Fruit fly (Drosophila melanogaster) whole organism, embryonic: ENCODE measurements around the gene CG34138.

Source experiments
- Atf-2 ChIP-seq: fragments of 200-800 bp; sonication (Bioruptor generic); optimal IDR thresholded peaks from 2 replicates; lab custom pipeline; 2016; ENCODE audit warnings: missing biosample characterization, missing genetic modification characterization
- CG11696 ChIP-seq: fragments of 200-800 bp; sonication (Bioruptor generic); IDR thresholded peaks from 2 replicates; pipeline ENCODE4 v1.3.6; 2022; ENCODE audit warnings: missing biosample characterization, missing genetic modification characterization
- CG12769 ChIP-seq: fragments of 200-800 bp; sonication (Bioruptor generic); optimal IDR thresholded peaks from 2 replicates; lab custom pipeline; 2019; ENCODE audit warnings: missing biosample characterization, mild to moderate bottlenecking, missing genetic modification characterization, moderate library complexity
- CG14014 ChIP-seq: fragments of 200-800 bp; sonication (Bioruptor generic); IDR thresholded peaks from 2 replicates; pipeline ENCODE4 v1.3.6; 2022; ENCODE audit warnings: missing biosample characterization, missing genetic modification characterization
- CG14667 ChIP-seq: fragments of 200-800 bp; sonication (Bioruptor generic); IDR thresholded peaks from 2 replicates; pipeline ENCODE4 v1.3.6; 2022; ENCODE audit warnings: missing biosample characterization, missing genetic modification characterization
- CG17328 ChIP-seq: fragments of 200-800 bp; sonication (Bioruptor generic); IDR thresholded peaks from 2 replicates; pipeline ENCODE4 v1.3.6; 2022; ENCODE audit warnings: missing biosample characterization, missing genetic modification characterization
- CG17361 ChIP-seq: fragments of 200-800 bp; sonication (Bioruptor generic); IDR thresholded peaks from 3 replicates; pipeline ENCODE4 v1.3.6; 2022; ENCODE audit warnings: missing biosample characterization, missing genetic modification characterization
- CG18011 ChIP-seq: fragments of 200-800 bp; sonication (Bioruptor generic); optimal IDR thresholded peaks from 2 replicates; lab custom pipeline; 2017; ENCODE audit warnings: missing biosample characterization, missing genetic modification characterization, mild to moderate bottlenecking, moderate library complexity, missing genotype
- CG2129 ChIP-seq: fragments of 200-800 bp; sonication (Bioruptor generic); IDR thresholded peaks from 2 replicates; pipeline ENCODE4 v1.3.6; 2022; ENCODE audit warnings: missing biosample characterization, missing genetic modification characterization; ENCODE audit not compliant: partially characterized antibody
- CG30431 ChIP-seq: fragments of 200-800 bp; sonication (Bioruptor generic); optimal IDR thresholded peaks from 2 replicates; lab custom pipeline; 2017; ENCODE audit warnings: missing biosample characterization, missing genetic modification characterization
- CG31388 ChIP-seq: fragments of 200-800 bp; sonication (Bioruptor generic); optimal IDR thresholded peaks from 2 replicates; lab custom pipeline; 2016; ENCODE audit warnings: missing biosample characterization, missing genetic modification characterization
- CG34224 ChIP-seq: fragments of 200-800 bp; sonication (Bioruptor generic); IDR thresholded peaks from 3 replicates; pipeline ENCODE4 v1.3.6; 2022; ENCODE audit warnings: missing biosample characterization, missing genetic modification characterization; ENCODE audit not compliant: partially characterized antibody
- CG34422 ChIP-seq: fragments of 200-800 bp; sonication (Bioruptor generic); IDR thresholded peaks from 3 replicates; pipeline ENCODE4 v1.3.6; 2022; ENCODE audit warnings: missing biosample characterization, missing genetic modification characterization
- CG3995 ChIP-seq: fragments of 200-800 bp; sonication (Bioruptor generic); optimal IDR thresholded peaks from 3 replicates; lab custom pipeline; 2016; ENCODE audit warnings: missing biosample characterization, missing genetic modification characterization
- CG6813 ChIP-seq: fragments of 200-800 bp; sonication (Bioruptor generic); optimal IDR thresholded peaks from 2 replicates; lab custom pipeline; 2017; ENCODE audit warnings: missing biosample characterization, missing genetic modification characterization, mild to moderate bottlenecking, moderate library complexity, missing genetic modification reagents
- CG7357 ChIP-seq: fragments of 200-800 bp; sonication (Bioruptor generic); IDR thresholded peaks from 3 replicates; pipeline ENCODE4 v1.3.6; 2022; ENCODE audit warnings: missing biosample characterization, missing genetic modification characterization
- CG7928 ChIP-seq: fragments of 200-800 bp; sonication (Bioruptor generic); optimal IDR thresholded peaks from 2 replicates; lab custom pipeline; 2017; ENCODE audit warnings: missing biosample characterization, mild to moderate bottlenecking, missing genetic modification characterization
- CG8359 ChIP-seq: fragments of 200-800 bp; sonication (Bioruptor generic); optimal IDR thresholded peaks from 2 replicates; lab custom pipeline; 2017; ENCODE audit warnings: missing biosample characterization, mild to moderate bottlenecking, missing genetic modification characterization, borderline replicate concordance
- Dad ChIP-seq: fragments of 200-800 bp; sonication (Bioruptor generic); optimal IDR thresholded peaks from 3 replicates; lab custom pipeline; 2016; ENCODE audit warnings: missing biosample characterization, missing genetic modification characterization
- Drgx ChIP-seq: fragments of 200-800 bp; sonication (Bioruptor generic); IDR thresholded peaks from 2 replicates; pipeline ENCODE4 v1.3.6; 2022; ENCODE audit warnings: missing biosample characterization, missing genetic modification characterization
- Ets65A ChIP-seq: fragments of 200-800 bp; sonication (Bioruptor generic); peaks from one replicate; lab custom pipeline; 2016; ENCODE audit warnings: missing biosample characterization, missing genetic modification characterization
- HLH54F ChIP-seq: fragments of 200-800 bp; sonication (Bioruptor generic); optimal IDR thresholded peaks from 3 replicates; lab custom pipeline; 2016; ENCODE audit warnings: missing biosample characterization, missing genetic modification characterization
- Mad ChIP-seq: fragments of 200-800 bp; sonication (Bioruptor generic); optimal IDR thresholded peaks from 2 replicates; lab custom pipeline; 2016; ENCODE audit warnings: missing biosample characterization, missing genetic modification characterization
- Med ChIP-seq: fragments of 200-800 bp; sonication (Bioruptor generic); peaks from one replicate; lab custom pipeline; 2016; ENCODE audit warnings: missing biosample characterization, missing genetic modification characterization, mild to moderate bottlenecking, inconsistent platforms, moderate library complexity
- NK7.1 ChIP-seq: fragments of 200-800 bp; sonication (Bioruptor generic); optimal IDR thresholded peaks from 3 replicates; lab custom pipeline; 2016; ENCODE audit warnings: missing biosample characterization, missing genetic modification characterization
- Rfx ChIP-seq: fragments of 200-800 bp; sonication (Bioruptor generic); IDR thresholded peaks from 2 replicates; pipeline ENCODE4 v1.3.6; 2022; ENCODE audit warnings: missing biosample characterization, missing genetic modification characterization
- Scr ChIP-seq: fragments of 200-800 bp; sonication (Bioruptor generic); IDR thresholded peaks from 2 replicates; pipeline ENCODE4 v1.3.6; 2022; ENCODE audit warnings: missing biosample characterization, missing genetic modification characterization; ENCODE audit not compliant: partially characterized antibody
- Sry-δ ChIP-seq: fragments of 200-800 bp; sonication (Bioruptor generic); optimal IDR thresholded peaks from 2 replicates; lab custom pipeline; 2016; ENCODE audit warnings: missing biosample characterization, missing genetic modification characterization
- aop ChIP-seq: fragments of 200-800 bp; sonication (Bioruptor generic); IDR thresholded peaks from 2 replicates; pipeline ENCODE4 v1.3.6; 2022; ENCODE audit warnings: missing biosample characterization, missing genetic modification characterization
- bcd ChIP-seq: fragments of 200-800 bp; sonication (Bioruptor generic); optimal IDR thresholded peaks from 2 replicates; lab custom pipeline; 2017; ENCODE audit warnings: missing biosample characterization, mild to moderate bottlenecking, missing genetic modification characterization
- crol ChIP-seq: fragments of 200-800 bp; sonication (Bioruptor generic); IDR thresholded peaks from 2 replicates; pipeline ENCODE4 v1.3.6; 2022; ENCODE audit warnings: missing biosample characterization, missing genetic modification characterization
- dimm ChIP-seq: fragments of 200-800 bp; sonication (Bioruptor generic); IDR thresholded peaks from 2 replicates; pipeline ENCODE4 v1.3.6; 2022; ENCODE audit warnings: missing biosample characterization, missing genetic modification characterization
- emc ChIP-seq: fragments of 200-800 bp; sonication (Bioruptor generic); optimal IDR thresholded peaks from 2 replicates; lab custom pipeline; 2016; ENCODE audit warnings: missing biosample characterization, missing genetic modification characterization
- eve ChIP-seq, 2 experiments: fragments of >200 bp; optimal IDR thresholded peaks; 2 replicates each; lab custom pipeline; 2017; ENCODE audit warnings: missing biosample characterization in 2 of 2, missing genetic modification characterization in 2 of 2
- ftz-f1 ChIP-seq: fragments of 200-800 bp; sonication (Bioruptor generic); optimal IDR thresholded peaks from 2 replicates; lab custom pipeline; 2016; ENCODE audit warnings: missing biosample characterization, missing genetic modification characterization
- gro ChIP-seq: fragments of 200-800 bp; sonication (Bioruptor generic); optimal IDR thresholded peaks from 2 replicates; lab custom pipeline; 2016; ENCODE audit warnings: missing biosample characterization, missing genetic modification characterization
- hbn ChIP-seq: fragments of 200-800 bp; sonication (Bioruptor generic); IDR thresholded peaks from 2 replicates; pipeline ENCODE4 v1.3.6; 2022; ENCODE audit warnings: missing biosample characterization, missing genetic modification characterization; ENCODE audit not compliant: partially characterized antibody
- ind ChIP-seq: fragments of 200-800 bp; sonication (Bioruptor generic); optimal IDR thresholded peaks from 3 replicates; lab custom pipeline; 2016; ENCODE audit warnings: missing biosample characterization, missing genetic modification characterization
- mam ChIP-seq: fragments of 200-800 bp; sonication (Bioruptor generic); optimal IDR thresholded peaks from 3 replicates; lab custom pipeline; 2016; ENCODE audit warnings: missing biosample characterization, missing genetic modification characterization
- nerfin-2 ChIP-seq: fragments of 200-800 bp; sonication (Bioruptor generic); IDR thresholded peaks from 2 replicates; pipeline ENCODE4 v1.3.6; 2022; ENCODE audit warnings: missing biosample characterization, missing genetic modification characterization; ENCODE audit not compliant: partially characterized antibody
- nmo ChIP-seq: fragments of 200-800 bp; sonication (Bioruptor generic); optimal IDR thresholded peaks from 2 replicates; lab custom pipeline; 2018; ENCODE audit warnings: missing biosample characterization, mild to moderate bottlenecking, missing genetic modification characterization, moderate library complexity
- org-1 ChIP-seq: fragments of 200-800 bp; sonication (Bioruptor generic); optimal IDR thresholded peaks from 2 replicates; lab custom pipeline; 2017; ENCODE audit warnings: missing biosample characterization, missing genetic modification characterization
- pfk ChIP-seq: fragments of 200-800 bp; sonication (Bioruptor generic); optimal IDR thresholded peaks from 2 replicates; lab custom pipeline; 2018; ENCODE audit warnings: missing biosample characterization, mild to moderate bottlenecking, missing genetic modification characterization, moderate library complexity
- pnt ChIP-seq: fragments of 200-800 bp; sonication (Bioruptor generic); optimal IDR thresholded peaks from 3 replicates; lab custom pipeline; 2016; ENCODE audit warnings: missing biosample characterization, missing genetic modification characterization
- repo ChIP-seq: fragments of 200-800 bp; sonication (Bioruptor generic); optimal IDR thresholded peaks from 2 replicates; lab custom pipeline; 2016; ENCODE audit warnings: missing biosample characterization, missing genetic modification characterization
- rib ChIP-seq: fragments of 200-800 bp; sonication (Bioruptor generic); IDR thresholded peaks from 2 replicates; pipeline ENCODE4 v1.3.6; 2022; ENCODE audit warnings: missing biosample characterization, missing genetic modification characterization
- shn ChIP-seq: fragments of 200-800 bp; sonication (Bioruptor generic); optimal IDR thresholded peaks from 3 replicates; lab custom pipeline; 2016; ENCODE audit warnings: missing biosample characterization, missing genetic modification characterization
- so ChIP-seq: fragments of 200-800 bp; sonication (Bioruptor generic); IDR thresholded peaks from 3 replicates; pipeline ENCODE4 v1.3.6; 2022; ENCODE audit warnings: missing biosample characterization, missing genetic modification characterization
- toy ChIP-seq: fragments of 200-800 bp; sonication (Bioruptor generic); IDR thresholded peaks from 2 replicates; pipeline ENCODE4 v1.3.6; 2022; ENCODE audit warnings: missing biosample characterization, missing genetic modification characterization
- z ChIP-seq: fragments of 200-800 bp; sonication (Bioruptor generic); IDR thresholded peaks from 3 replicates; pipeline ENCODE4 v1.3.6; 2022; ENCODE audit warnings: missing biosample characterization, missing genetic modification characterization
- zen ChIP-seq: fragments of 200-800 bp; sonication (Bioruptor generic); optimal IDR thresholded peaks from 3 replicates; lab custom pipeline; 2018; ENCODE audit warnings: missing biosample characterization, mild to moderate bottlenecking, missing genetic modification characterization, moderate library complexity
- zf30C ChIP-seq: fragments of 200-800 bp; sonication (Bioruptor generic); optimal IDR thresholded peaks from 3 replicates; lab custom pipeline; 2018; ENCODE audit warnings: missing biosample characterization, mild to moderate bottlenecking, missing genetic modification characterization
- zfh2 ChIP-seq: fragments of 200-800 bp; sonication (Bioruptor generic); optimal IDR thresholded peaks from 2 replicates; lab custom pipeline; 2016; ENCODE audit warnings: missing biosample characterization, missing genetic modification characterization

Gene CG34138

dm6 chr3R:19624482-19624881 is 10.3 kb upstream of the CG34138 start (continued):
- TF ChIP-seq CG8359 (GFP tag; lab: Kevin White, UChicago) (no peak), org-1 (no peak), ind (GFP tag; lab: Kevin White, UChicago) (no peak), Mad (GFP tag; lab: Kevin White, UChicago) (no peak), nerfin-2 (GFP tag; lab: Robert Waterston, UW) (no peak), CG14667 (GFP tag; lab: Robert Waterston, UW) (no peak), CG7357 (GFP tag; lab: Robert Waterston, UW) (no peak), Sry-δ (GFP tag; lab: Kevin White, UChicago) (no peak), CG6813 (GFP tag; lab: Kevin White, UChicago) (no peak), eve (GFP tag; optimal IDR thresholded peaks at IDR 0.05; lab: Kevin White, UChicago) (no peak), CG17361 (GFP tag; lab: Robert Waterston, UW) (no peak), pfk (GFP tag; lab: Kevin White, UChicago) (no peak), CG14014 (GFP tag; lab: Robert Waterston, UW) (no peak), CG17328 (no peak), Rfx (GFP tag; lab: Robert Waterston, UW) (peak; percentile 51), toy (no peak), emc (GFP tag; lab: Kevin White, UChicago) (no peak), CG34422 (GFP tag; lab: Robert Waterston, UW) (no peak), hbn (no peak), repo (GFP tag; lab: Kevin White, UChicago) (no peak), mam (GFP tag; lab: Kevin White, UChicago) (no peak), CG18011 (GFP tag; lab: Kevin White, UChicago) (no peak), Ets65A (GFP tag; lab: Kevin White, UChicago) (no peak), Med (GFP tag; lab: Kevin White, UChicago) (peak; percentile 70), HLH54F (GFP tag; lab: Kevin White, UChicago) (no peak), CG7928 (no peak), Dad (GFP tag; lab: Kevin White, UChicago) (no peak), CG30431 (GFP tag; lab: Kevin White, UChicago) (no peak), CG11696 (GFP tag; lab: Robert Waterston, UW) (no peak), zfh2 (GFP tag; lab: Kevin White, UChicago) (no peak), ftz-f1 (GFP tag; lab: Kevin White, UChicago) (peak; percentile 34), rib (GFP tag; lab: Robert Waterston, UW) (0 out of 2 replicates have a peak, but pooled peaks have one; percentile 21), gro (GFP tag; lab: Kevin White, UChicago) (peak; percentile 7), Atf-2 (GFP tag; lab: Kevin White, UChicago) (no peak), Drgx (GFP tag; lab: Robert Waterston, UW) (no peak), CG2129 (GFP tag; lab: Robert Waterston, UW) (no peak), aop (GFP tag; lab: Robert Waterston, UW) (no peak), zf30C (GFP tag; lab: Kevin White, UChicago) (no peak), NK7.1 (GFP tag; lab: Kevin White, UChicago) (no peak), shn (GFP tag; lab: Kevin White, UChicago) (no peak), zen (tag; lab: Kevin White, UChicago) (no peak), bcd (GFP tag; lab: Kevin White, UChicago) (no peak), z (no peak), crol (GFP tag; lab: Robert Waterston, UW) (no peak), pnt (GFP tag; lab: Kevin White, UChicago) (no peak), so (GFP tag; lab: Robert Waterston, UW) (no peak), nmo (GFP tag; lab: Kevin White, UChicago) (no peak), CG3995 (GFP tag; lab: Kevin White, UChicago) (no peak), CG12769 (tag; lab: Kevin White, UChicago) (peak; percentile 42), dimm (no peak), CG34224 (no peak; the same call in 2 of the 3 replicates), Scr (GFP tag; lab: Robert Waterston, UW) (no peak), CG31388 (GFP tag; lab: Kevin White, UChicago) (no peak)
